Worm (Caenorhabditis elegans) whole organism, mixed stage, embryonic: ENCODE measurements around the gene cyp-34A6.

ENCODE experiments used
- ceh-43 ChIP-seq: fragments of 200-800 bp; sonication (Bioruptor generic); optimal IDR thresholded peaks from 2 replicates; lab custom pipeline; 2018; ENCODE audit warnings: mild to moderate bottlenecking, missing genetic modification characterization, moderate library complexity, missing compliant biosample characterization
- cnd-1 ChIP-seq: fragments of 200-800 bp; sonication (Bioruptor generic); optimal IDR thresholded peaks from 2 replicates; lab custom pipeline; 2018; ENCODE audit warnings: mild to moderate bottlenecking, missing genetic modification characterization, missing compliant biosample characterization
- elt-1 ChIP-seq: sonication (generic microtip); optimal IDR thresholded peaks from 2 replicates; lab custom pipeline; 2017; ENCODE audit warnings: missing genetic modification characterization, mild to moderate bottlenecking, missing compliant biosample characterization, antibody characterized with exemption, moderate library complexity, borderline replicate concordance; ENCODE audit not compliant: insufficient read depth
- lin-13 ChIP-seq: fragments of 150-350 bp; optimal IDR thresholded peaks from 2 replicates; lab custom pipeline; 2014; ENCODE audit warnings: missing biosample characterization, missing genetic modification characterization
- lsy-2 ChIP-seq: fragments of 150-350 bp; optimal IDR thresholded peaks from 2 replicates; lab custom pipeline; 2014; ENCODE audit warnings: missing biosample characterization, missing genetic modification characterization
- nhr-237 ChIP-seq: fragments of 150-350 bp; optimal IDR thresholded peaks from 2 replicates; lab custom pipeline; 2014; ENCODE audit warnings: missing biosample characterization, missing genetic modification characterization
- nhr-28 ChIP-seq: fragments of 150-350 bp; optimal IDR thresholded peaks from 2 replicates; lab custom pipeline; 2014; ENCODE audit warnings: missing biosample characterization, missing genetic modification characterization
- snpc-4 ChIP-seq: fragments of 150-350 bp; optimal IDR thresholded peaks from 2 replicates; lab custom pipeline; 2014; ENCODE audit warnings: missing biosample characterization, missing genetic modification characterization
- sptf-1 ChIP-seq: sonication (generic microtip); optimal IDR thresholded peaks from 2 replicates; lab custom pipeline; 2017; ENCODE audit warnings: mild to moderate bottlenecking, missing genetic modification characterization, moderate library complexity, missing compliant biosample characterization
- unc-62 ChIP-seq: fragments of 150-350 bp; optimal IDR thresholded peaks from 2 replicates; lab custom pipeline; 2014; ENCODE audit warnings: missing biosample characterization, missing genetic modification reagents, missing genetic modification characterization
- ztf-11 ChIP-seq: fragments of 150-350 bp; optimal IDR thresholded peaks from 2 replicates; lab custom pipeline; 2014; ENCODE audit warnings: missing biosample characterization, missing genetic modification characterization

ce11 chrV:3984178-3984577 lies 23.0 kb upstream of the cyp-34A6 start, which contains the start of gene nlp-29:
- no peak for TF ChIP-seq lsy-2 (tag; lab: Kevin White, UChicago)
- TF ChIP-seq lin-13 (tag; lab: Kevin White, UChicago), result no peak
- TF ChIP-seq cnd-1, result no peak
- TF ChIP-seq ztf-11 (tag; lab: Kevin White, UChicago), result no peak
- no peak for TF ChIP-seq nhr-28 (tag; lab: Kevin White, UChicago)
- TF ChIP-seq nhr-237 (tag; lab: Kevin White, UChicago), result no peak
- TF ChIP-seq unc-62, result no peak
- TF ChIP-seq elt-1 (tag; lab: Kevin White, UChicago), result no peak
- no peak for TF ChIP-seq sptf-1
- TF ChIP-seq snpc-4 (tag; lab: Kevin White, UChicago), result no peak
- no peak for TF ChIP-seq ceh-43
